Worm (Caenorhabditis elegans) whole organism, young adult: Measurements from ENCODE around the gene set-22.

Source experiments
- B0019.2 ChIP-seq: fragments of 200-800 bp; sonication (Bioruptor generic); conservative IDR thresholded peaks from 2 replicates; pipeline ENCODE4 v1.3.6; 2022; ENCODE audit warnings: missing genetic modification reagents, missing genetic modification characterization, missing compliant biosample characterization
- B0035.1 ChIP-seq: sonication (generic microtip); optimal IDR thresholded peaks from 2 replicates; lab custom pipeline; 2016; ENCODE audit warnings: missing genetic modification characterization, mild to moderate bottlenecking, missing compliant biosample characterization, missing genotype, missing genetic modification reagents
- B0261.1 ChIP-seq: sonication (generic microtip); optimal IDR thresholded peaks from 2 replicates; lab custom pipeline; 2016; ENCODE audit warnings: mild to moderate bottlenecking, missing genetic modification characterization, moderate library complexity, missing compliant biosample characterization
- D2030.7 ChIP-seq: fragments of 200-800 bp; sonication (Bioruptor generic); IDR thresholded peaks from 2 replicates; pipeline ENCODE4 v1.3.6; 2022; ENCODE audit warnings: missing genetic modification reagents, missing genetic modification characterization, missing compliant biosample characterization
- F37B4.10 ChIP-seq: fragments of 200-800 bp; sonication (Bioruptor generic); IDR thresholded peaks from 2 replicates; pipeline ENCODE4 v1.3.6; 2022; ENCODE audit warnings: missing genetic modification characterization, missing compliant biosample characterization
- F39B2.1 ChIP-seq: fragments of 200-800 bp; sonication (Bioruptor generic); IDR thresholded peaks from 2 replicates; pipeline ENCODE4 v1.3.6; 2022; ENCODE audit warnings: missing genetic modification reagents, missing genetic modification characterization, missing compliant biosample characterization
- F49E8.2 ChIP-seq: sonication (generic microtip); optimal IDR thresholded peaks from 3 replicates; lab custom pipeline; 2017; ENCODE audit warnings: missing genetic modification characterization, mild to moderate bottlenecking, missing compliant biosample characterization, antibody characterized with exemption, moderate library complexity; ENCODE audit not compliant: insufficient read depth
- F52B5.7 ChIP-seq: sonication (generic microtip); optimal IDR thresholded peaks from 2 replicates; lab custom pipeline; 2016; ENCODE audit warnings: mild to moderate bottlenecking, missing genetic modification characterization, missing compliant biosample characterization
- T07F8.4 ChIP-seq: sonication (generic microtip); optimal IDR thresholded peaks from 2 replicates; lab custom pipeline; 2016; ENCODE audit warnings: mild to moderate bottlenecking, missing genetic modification characterization, moderate library complexity, missing compliant biosample characterization
- ama-1 ChIP-seq, 3 experiments: fragments of 150-350 bp in 1 of 3; sonication (generic microtip) in 2 of 3; optimal IDR thresholded peaks; 2 replicates each; lab custom pipeline; 2014 to 2018; ENCODE audit warnings: missing biosample characterization in 2 of 3, missing genetic modification characterization in 2 of 3, missing genetic modification reagents in 2 of 3
- aptf-2 ChIP-seq: fragments of 200-800 bp; sonication (Bioruptor generic); conservative IDR thresholded peaks from 2 replicates; pipeline ENCODE4 v1.3.6; 2022; ENCODE audit warnings: missing genetic modification reagents, missing genetic modification characterization, missing compliant biosample characterization
- attf-3 ChIP-seq: fragments of 200-800 bp; sonication (Bioruptor generic); conservative IDR thresholded peaks from 2 replicates; pipeline ENCODE4 v1.3.6; 2022; ENCODE audit warnings: missing genetic modification reagents, missing genetic modification characterization, missing compliant biosample characterization
- cebp-1 ChIP-seq, 2 experiments: fragments of 200-800 bp in 1 of 2; sonication (Bioruptor generic) in 1 of 2; sonication (generic microtip) in 1 of 2; IDR thresholded peaks in 1 of 2; optimal IDR thresholded peaks in 1 of 2; 2 replicates each; pipeline versions ENCODE4 v1.3.6 to Lab custom; 2017 to 2022; ENCODE audit warnings: missing compliant biosample characterization in 2 of 2, missing genetic modification characterization in 2 of 2, mild to moderate bottlenecking in 1 of 2, missing genetic modification reagents in 1 of 2, moderate library complexity in 1 of 2
- ceh-100 ChIP-seq: fragments of 200-800 bp; sonication (Bioruptor generic); IDR thresholded peaks from 2 replicates; pipeline ENCODE4 v1.3.6; 2022; ENCODE audit warnings: missing genetic modification reagents, missing genetic modification characterization, missing compliant biosample characterization
- chd-7 ChIP-seq: sonication (generic microtip); optimal IDR thresholded peaks from 2 replicates; lab custom pipeline; 2016; ENCODE audit warnings: mild to moderate bottlenecking, missing genetic modification characterization, moderate library complexity, missing compliant biosample characterization
- die-1 ChIP-seq: sonication (generic microtip); optimal IDR thresholded peaks from 2 replicates; lab custom pipeline; 2016; ENCODE audit warnings: missing genotype, mild to moderate bottlenecking, missing genetic modification characterization, missing compliant biosample characterization
- dpff-1 ChIP-seq: sonication (generic microtip); optimal IDR thresholded peaks from 2 replicates; lab custom pipeline; 2017; ENCODE audit warnings: mild to moderate bottlenecking, missing genetic modification characterization, missing compliant biosample characterization
- dpl-1 ChIP-seq: fragments of 150-350 bp; optimal IDR thresholded peaks from 2 replicates; lab custom pipeline; 2014; ENCODE audit warnings: missing biosample characterization, missing genetic modification reagents, missing genetic modification characterization
- efl-1 ChIP-seq: fragments of 150-350 bp; optimal IDR thresholded peaks from 2 replicates; lab custom pipeline; 2014; ENCODE audit warnings: missing biosample characterization, missing genetic modification reagents, missing genetic modification characterization
- egl-44 ChIP-seq: fragments of 200-800 bp; sonication (Bioruptor generic); IDR thresholded peaks from 2 replicates; pipeline ENCODE4 v1.3.6; 2022; ENCODE audit warnings: missing genetic modification reagents, missing genetic modification characterization, missing compliant biosample characterization
- egrh-3 ChIP-seq: fragments of 200-800 bp; sonication (Bioruptor generic); IDR thresholded peaks from 2 replicates; pipeline ENCODE4 v1.3.6; 2022; ENCODE audit warnings: missing genetic modification reagents, missing genetic modification characterization, missing compliant biosample characterization
- ets-4 ChIP-seq: fragments of 200-800 bp; sonication (Bioruptor generic); optimal IDR thresholded peaks from 2 replicates; lab custom pipeline; 2018; ENCODE audit warnings: mild to moderate bottlenecking, missing genetic modification characterization, missing compliant biosample characterization
- fkh-3 ChIP-seq: sonication (generic microtip); optimal IDR thresholded peaks from 2 replicates; lab custom pipeline; 2016; ENCODE audit warnings: mild to moderate bottlenecking, missing genetic modification characterization, missing compliant biosample characterization
- let-607 ChIP-seq, 2 experiments: fragments of 200-800 bp in 1 of 2; sonication (Bioruptor generic) in 1 of 2; sonication (generic microtip) in 1 of 2; optimal IDR thresholded peaks; 2 replicates each; lab custom pipeline; 2016 to 2018; ENCODE audit warnings: mild to moderate bottlenecking in 2 of 2, missing compliant biosample characterization in 2 of 2, missing genetic modification characterization in 2 of 2, moderate library complexity in 2 of 2, missing genotype in 1 of 2
- lin-35 ChIP-seq, 3 experiments: fragments of 150-350 bp in 2 of 3; sonication (generic microtip) in 1 of 3; optimal IDR thresholded peaks; 2 replicates each; lab custom pipeline; 2014 to 2018; ENCODE audit warnings: missing biosample characterization in 3 of 3, missing genetic modification characterization in 3 of 3, missing genetic modification reagents in 3 of 3
- lsl-1 ChIP-seq: fragments of 200-800 bp; sonication (Bioruptor generic); optimal IDR thresholded peaks from 2 replicates; lab custom pipeline; 2018; ENCODE audit warnings: mild to moderate bottlenecking, missing genetic modification characterization, moderate library complexity, missing compliant biosample characterization
- madf-6 ChIP-seq: fragments of 200-800 bp; sonication (Bioruptor generic); IDR thresholded peaks from 2 replicates; pipeline ENCODE4 v1.3.6; 2022; ENCODE audit warnings: missing genetic modification reagents, missing genetic modification characterization, missing compliant biosample characterization
- nhr-27 ChIP-seq: fragments of 200-800 bp; sonication (Bioruptor generic); optimal IDR thresholded peaks from 2 replicates; lab custom pipeline; 2018; ENCODE audit warnings: mild to moderate bottlenecking, missing genetic modification characterization, moderate library complexity, missing compliant biosample characterization
- rec-8 ChIP-seq, 2 experiments: sonication (generic microtip); optimal IDR thresholded peaks; 2 replicates each; lab custom pipeline; 2016; ENCODE audit warnings: mild to moderate bottlenecking in 2 of 2, missing genetic modification characterization in 2 of 2, missing genetic modification reagents in 2 of 2, missing genotype in 2 of 2, missing biosample characterization in 1 of 2, missing compliant biosample characterization in 1 of 2, moderate library complexity in 1 of 2
- rpc-1 ChIP-seq, 2 experiments: fragments of 150-350 bp in 1 of 2; sonication (generic microtip) in 1 of 2; optimal IDR thresholded peaks; 2 replicates each; lab custom pipeline; 2014 to 2018; ENCODE audit warnings: missing biosample characterization in 1 of 2, missing genetic modification characterization in 1 of 2, missing genetic modification reagents in 1 of 2, missing genotype in 1 of 2
- snpc-1.3 ChIP-seq: sonication (generic microtip); optimal IDR thresholded peaks from 2 replicates; lab custom pipeline; 2017; ENCODE audit warnings: missing genetic modification characterization, mild to moderate bottlenecking, missing compliant biosample characterization, antibody characterized with exemption, moderate library complexity, missing genotype, missing genetic modification reagents; ENCODE audit not compliant: insufficient read depth
- snpc-3.4 ChIP-seq: sonication (generic microtip); optimal IDR thresholded peaks from 2 replicates; lab custom pipeline; 2017; ENCODE audit warnings: missing genetic modification characterization, mild to moderate bottlenecking, missing compliant biosample characterization, antibody characterized with exemption, moderate library complexity, missing genotype, missing genetic modification reagents
- tbp1 ChIP-seq: fragments of 200-800 bp; sonication (Bioruptor generic); optimal IDR thresholded peaks from 2 replicates; lab custom pipeline; 2018; ENCODE audit warnings: mild to moderate bottlenecking, missing genetic modification characterization, missing compliant biosample characterization
- unc-130 ChIP-seq: sonication (generic microtip); optimal IDR thresholded peaks from 2 replicates; lab custom pipeline; 2016; ENCODE audit warnings: missing genetic modification reagents, missing genetic modification characterization, missing compliant biosample characterization
- xnd-1 ChIP-seq: sonication (generic microtip); optimal IDR thresholded peaks from 2 replicates; lab custom pipeline; 2016; ENCODE audit warnings: missing genotype, missing genetic modification reagents, missing genetic modification characterization, missing compliant biosample characterization
- ztf-25 ChIP-seq: fragments of 200-800 bp; sonication (Bioruptor generic); IDR thresholded peaks from 2 replicates; pipeline ENCODE4 v1.3.6; 2022; ENCODE audit warnings: missing genetic modification reagents, missing genetic modification characterization, missing compliant biosample characterization
- ztf-26 ChIP-seq: sonication (generic microtip); optimal IDR thresholded peaks from 2 replicates; lab custom pipeline; 2017; ENCODE audit warnings: missing genetic modification characterization, missing compliant biosample characterization
- ztf-28 ChIP-seq: fragments of 200-800 bp; sonication (Bioruptor generic); IDR thresholded peaks from 2 replicates; pipeline ENCODE4 v1.3.6; 2022; ENCODE audit warnings: missing genetic modification reagents, missing genetic modification characterization, missing compliant biosample characterization

The set-22 gene

DNA sequence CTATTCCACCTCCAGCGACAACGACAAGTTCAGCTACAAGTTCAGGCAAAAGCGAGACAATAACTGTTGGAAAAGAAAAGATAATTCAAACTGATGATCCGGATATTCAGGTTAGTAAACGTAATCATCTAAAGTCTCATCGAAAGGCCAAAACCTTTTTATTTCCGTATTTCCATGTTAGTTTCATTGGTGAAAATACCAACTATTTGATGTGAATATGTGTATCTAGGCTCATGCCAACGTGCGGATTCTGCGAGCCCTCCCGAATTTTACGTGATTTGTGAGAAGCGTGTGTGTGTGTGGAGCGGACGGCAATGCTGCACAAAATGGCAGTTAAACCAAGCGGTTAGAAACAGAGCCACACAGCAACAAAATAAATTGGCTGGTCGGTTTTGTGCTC is 34.3 kb downstream of the set-22 start:
- TF ChIP-seq ceh-100 (GFP tag; lab: Robert Waterston, UW) (no peak), let-607 (tag; optimal IDR thresholded peaks at IDR 0.05; lab: Kevin White, UChicago) (no peak), ets-4 (no peak), ztf-25 (GFP tag; lab: Robert Waterston, UW) (no peak), madf-6 (GFP tag; lab: Robert Waterston, UW) (no peak), F52B5.7 (tag; lab: Kevin White, UChicago) (no peak)

DNA sequence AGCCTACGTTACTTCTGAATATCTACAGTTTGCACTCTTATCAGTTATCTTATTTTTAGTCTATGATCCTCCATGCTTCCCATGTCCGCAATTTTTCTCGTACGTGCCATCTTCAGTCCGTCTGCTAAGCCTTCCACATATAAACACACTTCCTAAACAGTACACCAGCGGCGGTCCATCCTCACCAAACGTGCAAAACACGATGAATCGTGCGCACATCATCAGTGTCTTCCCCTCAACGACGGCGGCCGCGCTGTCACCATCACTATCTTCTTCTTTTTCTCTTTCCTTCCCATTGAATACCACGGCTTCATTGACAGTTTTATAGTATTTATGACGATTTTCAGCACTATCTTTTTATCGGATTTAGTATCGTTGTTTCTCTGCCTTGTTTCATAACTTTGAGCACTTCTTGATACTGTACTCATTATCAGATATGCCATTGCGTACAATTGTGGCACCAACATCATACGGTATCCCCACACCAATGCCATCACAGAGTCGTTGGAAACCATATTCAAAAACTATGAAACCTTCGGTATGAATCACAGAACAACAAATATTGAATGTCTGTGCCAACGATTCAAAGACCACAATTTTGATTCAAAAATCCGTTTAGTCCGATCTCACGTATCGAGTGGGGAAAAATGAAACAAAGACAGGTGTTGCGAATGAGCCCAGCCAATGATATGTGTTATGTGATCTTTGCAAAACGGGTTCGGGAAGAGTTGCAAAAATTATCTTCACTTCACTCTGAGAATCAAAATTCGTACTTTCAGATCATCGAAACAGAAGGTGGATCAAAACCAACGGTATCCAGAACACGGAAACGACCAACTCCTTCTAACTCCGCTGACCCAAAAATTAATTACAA is 36.4 kb downstream of the set-22 start:
- TF ChIP-seq snpc-3.4 (tag; lab: Kevin White, UChicago) (no peak), ztf-26 (tag; lab: Kevin White, UChicago) (peak; percentile 21), ama-1 (optimal IDR thresholded peaks at IDR 0.05; lab: Kevin White, UChicago) (peak; percentile 58), ama-1 (GFP tag; optimal IDR thresholded peaks at IDR 0.05; lab: Kevin White, UChicago) (no peak)

DNA sequence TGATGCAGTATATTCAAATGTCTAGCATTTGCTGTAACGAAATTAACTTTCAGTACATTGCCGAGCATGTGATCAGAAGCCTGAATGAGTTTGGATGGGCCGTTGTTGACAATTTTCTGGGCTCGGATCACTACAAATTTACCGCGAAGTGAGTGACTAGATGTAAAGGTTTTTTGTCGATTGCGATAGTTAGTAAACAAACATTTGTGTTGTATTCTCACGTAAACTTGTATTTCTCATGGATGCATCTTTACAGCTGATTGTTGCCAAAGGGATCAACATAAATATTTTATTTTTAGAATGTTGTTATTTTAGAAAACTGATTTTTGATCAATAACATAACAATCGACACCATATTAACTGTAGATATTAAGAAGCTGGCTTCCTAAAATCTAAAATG is 37.3 kb downstream of the set-22 start:
- TF ChIP-seq unc-130 (GFP tag; lab: Kevin White, UChicago) (no peak), lin-35 (GFP tag; optimal IDR thresholded peaks at IDR 0.05; lab: Kevin White, UChicago) (no peak), attf-3 (no peak), B0035.1 (tag; lab: Kevin White, UChicago) (no peak), ztf-28 (no peak), aptf-2 (GFP tag; lab: Robert Waterston, UW) (no peak), tbp1 (GFP tag; lab: Kevin White, UChicago) (no peak), rpc-1 (optimal IDR thresholded peaks at IDR 0.05; lab: Kevin White, UChicago) (no peak), rpc-1 (tag; optimal IDR thresholded peaks at IDR 0.05; lab: Kevin White, UChicago) (no peak), F37B4.10 (no peak), D2030.7 (GFP tag; lab: Robert Waterston, UW) (no peak), egrh-3 (GFP tag; lab: Robert Waterston, UW) (no peak), cebp-1 (GFP tag; IDR thresholded peaks at IDR 0.05; lab: Robert Waterston, UW) (no peak), cebp-1 (tag; optimal IDR thresholded peaks at IDR 0.05; lab: Kevin White, UChicago) (no peak), nhr-27 (tag; lab: Kevin White, UChicago) (no peak), xnd-1 (no peak), fkh-3 (tag; lab: Kevin White, UChicago) (no peak)
- TF ChIP-seq, all 124 proteins: peak for 0

DNA sequence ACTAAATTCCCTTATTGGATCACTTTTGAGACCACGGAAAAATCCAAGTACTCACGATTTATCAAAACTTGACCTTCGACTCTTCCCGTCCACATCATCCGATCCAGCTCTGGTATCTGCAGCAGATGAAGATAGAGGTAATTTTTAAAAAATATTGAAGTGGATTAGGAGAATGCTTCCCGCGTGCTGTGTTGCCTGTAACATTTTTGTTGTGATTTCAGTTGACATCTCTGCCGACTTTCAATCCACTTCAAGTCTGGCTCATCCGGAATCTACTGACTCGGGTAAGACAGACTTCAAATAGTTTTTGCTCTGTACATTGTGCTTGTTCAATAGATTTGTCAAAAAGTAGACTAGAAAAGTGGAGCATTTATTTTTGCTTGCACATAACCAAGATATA is 38.7 kb downstream of the set-22 start:
- no peak for TF ChIP-seq efl-1 (GFP tag; lab: Kevin White, UChicago)
- no peak for TF ChIP-seq dpff-1
- no peak for TF ChIP-seq rec-8 (tag; optimal IDR thresholded peaks at IDR 0.05; lab: Kevin White, UChicago)
- TF ChIP-seq fkh-3 (tag; lab: Kevin White, UChicago), result no peak
- no peak for TF ChIP-seq B0019.2 (GFP tag; lab: Robert Waterston, UW)
- TF ChIP-seq snpc-1.3 (tag; lab: Kevin White, UChicago), result no peak
- no peak for TF ChIP-seq chd-7 (tag; lab: Kevin White, UChicago)
- no peak for TF ChIP-seq dpl-1 (GFP tag; lab: Kevin White, UChicago)
- no peak for TF ChIP-seq lsl-1 (GFP tag; lab: Kevin White, UChicago)
- TF ChIP-seq B0261.1 (tag; lab: Kevin White, UChicago), result no peak
- no peak for TF ChIP-seq F39B2.1 (GFP tag; lab: Robert Waterston, UW)
- TF ChIP-seq F49E8.2 (tag; lab: Kevin White, UChicago), result no peak
- no peak for TF ChIP-seq T07F8.4 (tag; lab: Kevin White, UChicago)
- TF ChIP-seq unc-130 (GFP tag; lab: Kevin White, UChicago), result no peak
- TF ChIP-seq die-1 (tag; lab: Kevin White, UChicago), result no peak
- TF ChIP-seq egl-44 (GFP tag; lab: Robert Waterston, UW), result no peak
